Fruit fly (Drosophila melanogaster) whole organism, adult: ENCODE measurements around the gene CG9628.

Source experiments
- CG11617 ChIP-seq: fragments of 200-800 bp; sonication (Bioruptor generic); optimal IDR thresholded peaks from 2 replicates; lab custom pipeline; 2017; ENCODE audit warnings: mild to moderate bottlenecking, missing biosample characterization, missing genetic modification reagents, missing genetic modification characterization
- CG14711 ChIP-seq: fragments of 200-800 bp; sonication (Bioruptor generic); optimal IDR thresholded peaks from 2 replicates; lab custom pipeline; 2018; ENCODE audit warnings: missing biosample characterization, mild to moderate bottlenecking, missing genetic modification characterization, moderate library complexity
- Crg-1 ChIP-seq: fragments of 200-800 bp; sonication (Bioruptor generic); optimal IDR thresholded peaks from 2 replicates; lab custom pipeline; 2016; ENCODE audit warnings: missing biosample characterization, missing genetic modification characterization
- toe ChIP-seq: fragments of 200-800 bp; sonication (Bioruptor generic); optimal IDR thresholded peaks from 2 replicates; lab custom pipeline; 2016; ENCODE audit warnings: missing biosample characterization, missing genetic modification characterization

- no peak for TF ChIP-seq CG14711 (tag; lab: Kevin White, UChicago)
- TF ChIP-seq CG11617 = no peak
- TF ChIP-seq toe = no peak
- TF ChIP-seq Crg-1 = no peak
Observed at dm6 chr3L:14655681-14656080, 33.1 kb downstream of the CG9628 start.
